Fruit fly (Drosophila melanogaster) whole organism, prepupa: Measurements from ENCODE around the gene CG44838.
A peak's percentile ranks its signal among the peaks of the same experiment; 100 is the strongest.

Source experiments
- Blimp-1 ChIP-seq: fragments of 200-800 bp; sonication (Bioruptor generic); optimal IDR thresholded peaks from 3 replicates; lab custom pipeline; 2017; ENCODE audit warnings: missing biosample characterization, missing genetic modification characterization, mild to moderate bottlenecking, moderate library complexity, missing genetic modification reagents
- CG10631 ChIP-seq: fragments of 200-800 bp; sonication (Bioruptor generic); optimal IDR thresholded peaks from 2 replicates; lab custom pipeline; 2016; ENCODE audit warnings: missing biosample characterization, missing genetic modification characterization
- CG10669 ChIP-seq: fragments of 200-800 bp; sonication (Bioruptor generic); optimal IDR thresholded peaks from 3 replicates; lab custom pipeline; 2018; ENCODE audit warnings: missing biosample characterization, mild to moderate bottlenecking, missing genetic modification characterization, moderate library complexity
- CG11294 ChIP-seq: fragments of 200-800 bp; sonication (Bioruptor generic); IDR thresholded peaks from 2 replicates; pipeline ENCODE4 v1.3.6; 2022; ENCODE audit warnings: missing biosample characterization, missing genetic modification characterization
- CG11762 ChIP-seq: fragments of 200-800 bp; sonication (Bioruptor generic); optimal IDR thresholded peaks from 3 replicates; lab custom pipeline; 2016; ENCODE audit warnings: missing biosample characterization, missing genetic modification characterization; ENCODE audit not compliant: insufficient read depth
- CG15336 ChIP-seq: fragments of 200-800 bp; sonication (Bioruptor generic); IDR thresholded peaks from 2 replicates; pipeline ENCODE4 v1.3.6; 2022; ENCODE audit warnings: missing biosample characterization, missing genetic modification characterization
- CG1621 ChIP-seq: fragments of 200-800 bp; sonication (Bioruptor generic); optimal IDR thresholded peaks from 3 replicates; lab custom pipeline; 2018; ENCODE audit warnings: missing biosample characterization, mild to moderate bottlenecking, missing genetic modification characterization
- CG16779 ChIP-seq: fragments of 200-800 bp; sonication (Bioruptor generic); optimal IDR thresholded peaks from 3 replicates; lab custom pipeline; 2017; ENCODE audit warnings: missing biosample characterization, mild to moderate bottlenecking, missing genetic modification characterization
- CG31627 ChIP-seq: fragments of 200-800 bp; sonication (Bioruptor generic); optimal IDR thresholded peaks from 3 replicates; lab custom pipeline; 2016; ENCODE audit warnings: missing biosample characterization, missing genetic modification characterization
- CG3919 ChIP-seq: fragments of 200-800 bp; sonication (Bioruptor generic); optimal IDR thresholded peaks from 3 replicates; lab custom pipeline; 2016; ENCODE audit warnings: missing biosample characterization, missing genetic modification characterization
- CG4318 ChIP-seq: fragments of 200-800 bp; sonication (Bioruptor generic); optimal IDR thresholded peaks from 3 replicates; lab custom pipeline; 2017; ENCODE audit warnings: missing biosample characterization, mild to moderate bottlenecking, missing genetic modification characterization
- CG6163 ChIP-seq: fragments of 200-800 bp; sonication (Bioruptor generic); IDR thresholded peaks from 3 replicates; pipeline ENCODE4 v1.3.6; 2022; ENCODE audit warnings: missing biosample characterization, missing genetic modification characterization
- CG6276 ChIP-seq: fragments of 200-800 bp; sonication (Bioruptor generic); optimal IDR thresholded peaks from 2 replicates; lab custom pipeline; 2017; ENCODE audit warnings: missing biosample characterization, mild to moderate bottlenecking, missing genetic modification characterization
- CG6808 ChIP-seq: fragments of 200-800 bp; sonication (Bioruptor generic); optimal IDR thresholded peaks from 3 replicates; lab custom pipeline; 2017; ENCODE audit warnings: missing biosample characterization, missing genetic modification characterization, mild to moderate bottlenecking, moderate library complexity, missing genetic modification reagents
- CG6854 ChIP-seq: fragments of 200-800 bp; sonication (Bioruptor generic); optimal IDR thresholded peaks from 2 replicates; lab custom pipeline; 2017; ENCODE audit warnings: missing biosample characterization, mild to moderate bottlenecking, missing genetic modification characterization
- CG8319 ChIP-seq: fragments of 200-800 bp; sonication (Bioruptor generic); optimal IDR thresholded peaks from 3 replicates; lab custom pipeline; 2016; ENCODE audit warnings: missing biosample characterization, missing genetic modification characterization
- CG8632 ChIP-seq: fragments of 200-800 bp; sonication (Bioruptor generic); optimal IDR thresholded peaks from 3 replicates; lab custom pipeline; 2016; ENCODE audit warnings: missing biosample characterization, missing genetic modification characterization
- Eip75B ChIP-seq: fragments of 200-800 bp; sonication (Bioruptor generic); optimal IDR thresholded peaks from 3 replicates; lab custom pipeline; 2016; ENCODE audit warnings: missing biosample characterization, missing genetic modification characterization
- Eip78C ChIP-seq: fragments of 200-800 bp; sonication (Bioruptor generic); peaks from one replicate; lab custom pipeline; 2016; ENCODE audit warnings: missing biosample characterization, missing genetic modification characterization
- Eip93F ChIP-seq: fragments of 200-800 bp; sonication (Bioruptor generic); optimal IDR thresholded peaks from 2 replicates; lab custom pipeline; 2016; ENCODE audit warnings: missing biosample characterization, mild to moderate bottlenecking, missing genetic modification characterization
- Ets96B ChIP-seq: fragments of 200-800 bp; optimal IDR thresholded peaks from 2 replicates; lab custom pipeline; 2019; ENCODE audit warnings: missing biosample characterization, mild to moderate bottlenecking, missing genetic modification characterization, moderate library complexity
- Gug ChIP-seq: fragments of 200-800 bp; sonication (Bioruptor generic); IDR thresholded peaks from 2 replicates; pipeline ENCODE4 v1.3.6; 2022; ENCODE audit warnings: missing biosample characterization, missing genetic modification characterization
- Hr39 ChIP-seq: fragments of 200-800 bp; sonication (Bioruptor generic); optimal IDR thresholded peaks from 2 replicates; lab custom pipeline; 2016; ENCODE audit warnings: missing biosample characterization, missing genetic modification characterization
- Hr4 ChIP-seq: fragments of 200-800 bp; sonication (Bioruptor generic); optimal IDR thresholded peaks from 3 replicates; lab custom pipeline; 2016; ENCODE audit warnings: missing biosample characterization, missing genetic modification characterization
- Lpt ChIP-seq: fragments of 200-800 bp; sonication (Bioruptor generic); optimal IDR thresholded peaks from 3 replicates; lab custom pipeline; 2016; ENCODE audit warnings: missing biosample characterization, missing genetic modification characterization
- Met ChIP-seq: fragments of 200-800 bp; sonication (Bioruptor generic); optimal IDR thresholded peaks from 3 replicates; lab custom pipeline; 2016; ENCODE audit warnings: missing biosample characterization, missing genetic modification characterization
- Sox102F ChIP-seq: fragments of 200-800 bp; sonication (Bioruptor generic); optimal IDR thresholded peaks from 2 replicates; lab custom pipeline; 2016; ENCODE audit warnings: missing biosample characterization, mild to moderate bottlenecking, missing genetic modification characterization
- Sox14 ChIP-seq: fragments of 200-800 bp; sonication (Bioruptor generic); optimal IDR thresholded peaks from 3 replicates; lab custom pipeline; 2016; ENCODE audit warnings: missing biosample characterization, missing genetic modification characterization
- Sox15 ChIP-seq: fragments of 200-800 bp; sonication (Bioruptor generic); optimal IDR thresholded peaks from 3 replicates; lab custom pipeline; 2016; ENCODE audit warnings: missing biosample characterization, missing genetic modification characterization
- acj6 ChIP-seq: fragments of 200-800 bp; sonication (Bioruptor generic); optimal IDR thresholded peaks from 3 replicates; lab custom pipeline; 2016; ENCODE audit warnings: missing biosample characterization, missing genetic modification characterization
- cyc ChIP-seq: fragments of 200-800 bp; sonication (Bioruptor generic); optimal IDR thresholded peaks from 3 replicates; lab custom pipeline; 2016; ENCODE audit warnings: missing biosample characterization, missing genetic modification characterization
- dac ChIP-seq: fragments of 200-800 bp; sonication (Bioruptor generic); optimal IDR thresholded peaks from 2 replicates; lab custom pipeline; 2017; ENCODE audit warnings: missing biosample characterization, mild to moderate bottlenecking, missing genetic modification characterization
- eg ChIP-seq: fragments of 200-800 bp; sonication (Bioruptor generic); IDR thresholded peaks from 3 replicates; pipeline ENCODE4 v1.3.6; 2022; ENCODE audit warnings: missing biosample characterization, missing genetic modification characterization
- fd85E ChIP-seq: fragments of 200-800 bp; sonication (Bioruptor generic); optimal IDR thresholded peaks from 3 replicates; lab custom pipeline; 2016; ENCODE audit warnings: missing biosample characterization, missing genetic modification characterization
- fkh ChIP-seq: fragments of 200-800 bp; sonication (Bioruptor generic); optimal IDR thresholded peaks from 3 replicates; lab custom pipeline; 2017; ENCODE audit warnings: missing biosample characterization, mild to moderate bottlenecking, missing genetic modification characterization, moderate library complexity
- net ChIP-seq: fragments of 200-800 bp; sonication (Bioruptor generic); optimal IDR thresholded peaks from 3 replicates; lab custom pipeline; 2016; ENCODE audit warnings: missing biosample characterization, missing genetic modification characterization
- salr ChIP-seq, 2 experiments: fragments of 200-800 bp; sonication (Bioruptor generic); optimal IDR thresholded peaks; 3 replicates each; lab custom pipeline; 2016 to 2018; ENCODE audit warnings: missing biosample characterization in 2 of 2, missing genetic modification characterization in 2 of 2, mild to moderate bottlenecking in 1 of 2
- spab ChIP-seq: fragments of 200-800 bp; sonication (Bioruptor generic); optimal IDR thresholded peaks from 2 replicates; lab custom pipeline; 2017; ENCODE audit warnings: missing biosample characterization, mild to moderate bottlenecking, missing genetic modification characterization, missing genetic modification reagents
- ss ChIP-seq, 2 experiments: fragments of 200-800 bp; sonication (Bioruptor generic); optimal IDR thresholded peaks; 2 replicates in 1 of 2; 3 replicates in 1 of 2; lab custom pipeline; 2017 to 2018; ENCODE audit warnings: mild to moderate bottlenecking in 2 of 2, missing biosample characterization in 2 of 2, missing genetic modification characterization in 2 of 2, moderate library complexity in 1 of 2
- svp ChIP-seq: fragments of 200-800 bp; sonication (Bioruptor generic); peaks from one replicate; lab custom pipeline; 2016; ENCODE audit warnings: missing biosample characterization, missing genetic modification characterization
- topi ChIP-seq: fragments of 200-800 bp; sonication (Bioruptor generic); optimal IDR thresholded peaks from 3 replicates; lab custom pipeline; 2016; ENCODE audit warnings: missing biosample characterization, missing genetic modification characterization
- vri ChIP-seq: fragments of 200-800 bp; sonication (Bioruptor generic); optimal IDR thresholded peaks from 3 replicates; lab custom pipeline; 2016; ENCODE audit warnings: missing biosample characterization, mild to moderate bottlenecking, missing genetic modification characterization

Gene CG44838

DNA sequence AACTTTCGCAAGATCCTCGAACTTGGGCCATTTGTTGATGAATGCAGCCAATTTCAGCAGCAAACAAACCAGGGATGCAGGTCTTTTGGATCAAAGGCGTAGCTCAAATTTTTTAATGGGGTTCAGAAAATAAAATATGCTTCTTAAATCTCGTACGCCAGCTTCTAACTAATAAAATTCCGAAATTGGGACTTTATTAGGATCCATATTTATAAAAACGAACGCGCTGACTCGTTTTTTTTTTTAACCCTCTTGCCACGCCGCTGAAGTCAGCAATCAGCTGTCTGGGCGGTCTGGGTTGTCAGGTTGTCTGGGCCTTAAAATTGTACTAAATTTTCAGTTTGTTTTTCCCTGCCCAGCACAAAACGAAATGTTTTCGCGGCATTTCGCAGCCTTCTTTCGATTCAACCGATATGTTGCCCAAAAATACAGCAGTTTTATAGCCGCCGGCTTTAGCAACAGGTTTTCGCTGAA is 3.2 kb upstream of the CG44838 start, which contains the start of gene CG3437 (continued):
- TF ChIP-seq CG6276 (GFP tag; lab: Kevin White, UChicago) (peak; percentile 100), Blimp-1 (peak; percentile 97), CG6163 (GFP tag; lab: Robert Waterston, UW) (peak; percentile 100), vri (GFP tag; lab: Kevin White, UChicago) (peak; percentile 99), Ets96B (tag; lab: Kevin White, UChicago) (peak; percentile 98), CG1621 (tag; lab: Kevin White, UChicago) (peak; percentile 99), CG8632 (peak; percentile 99), CG11762 (GFP tag; lab: Kevin White, UChicago) (peak; percentile 99), svp (GFP tag; lab: Kevin White, UChicago) (peak; percentile 100), Sox14 (GFP tag; lab: Kevin White, UChicago) (peak; percentile 100), Sox102F (GFP tag; lab: Kevin White, UChicago) (peak; percentile 99), CG10631 (peak; percentile 99), CG4318 (GFP tag; lab: Kevin White, UChicago) (peak; percentile 99), CG31627 (GFP tag; lab: Kevin White, UChicago) (peak; percentile 99), eg (GFP tag; lab: Robert Waterston, UW) (peak; percentile 100), CG11294 (GFP tag; lab: Robert Waterston, UW) (peak; percentile 99), CG6854 (GFP tag; lab: Kevin White, UChicago) (peak; percentile 99), fd85E (GFP tag; lab: Kevin White, UChicago) (peak; percentile 96), Gug (GFP tag; lab: Robert Waterston, UW) (peak; percentile 100), Eip75B (GFP tag; lab: Kevin White, UChicago) (peak; percentile 100), salr (GFP tag; optimal IDR thresholded peaks at IDR 0.05; lab: Kevin White, UChicago) (peak; percentile 99), CG6808 (GFP tag; lab: Kevin White, UChicago) (peak; percentile 99), CG15336 (GFP tag; lab: Robert Waterston, UW) (peak; percentile 100), Met (peak; percentile 99)
- TF ChIP-seq, all 60 proteins: peak for 60

DNA sequence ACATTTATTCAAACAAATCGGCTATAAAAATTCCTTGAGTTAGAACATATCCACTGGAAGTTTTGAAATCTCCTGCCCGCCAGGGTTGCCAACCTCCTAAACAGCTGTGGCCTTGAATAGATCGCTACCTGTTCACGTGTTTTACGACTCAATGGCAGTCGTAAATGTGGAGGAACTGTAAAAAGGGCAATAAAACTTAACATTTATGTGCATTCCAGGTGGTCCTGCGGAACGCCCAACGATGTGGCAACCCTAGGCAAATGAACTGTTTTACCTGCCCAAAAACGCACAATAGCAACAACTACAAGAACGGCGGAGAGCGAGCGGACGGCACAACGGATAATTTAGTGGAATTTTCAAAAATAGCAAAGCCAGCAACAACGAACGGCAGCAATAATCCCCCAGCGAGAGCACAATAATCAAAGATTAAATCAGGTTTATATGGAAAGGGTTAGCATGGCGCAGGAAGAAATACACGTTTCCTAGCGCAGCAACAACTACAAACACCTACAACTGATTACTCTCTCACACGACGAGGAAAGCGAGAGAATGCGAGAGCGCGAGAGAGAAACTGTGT is 908 bp downstream of the CG44838 start:
- TF ChIP-seq CG1621 (tag; lab: Kevin White, UChicago): peak; percentile 47
- TF ChIP-seq CG11294 (GFP tag; lab: Robert Waterston, UW): peak; percentile 36; the same call in 1 of the 2 replicates
- TF ChIP-seq CG31627 (GFP tag; lab: Kevin White, UChicago): peak; percentile 7
- TF ChIP-seq Eip78C (GFP tag; lab: Kevin White, UChicago): no peak
- TF ChIP-seq eg (GFP tag; lab: Robert Waterston, UW): peak; percentile 62
- peak; percentile 27 for TF ChIP-seq Ets96B (tag; lab: Kevin White, UChicago)
- no peak for TF ChIP-seq CG8319 (GFP tag; lab: Kevin White, UChicago)
- peak; percentile 23 for TF ChIP-seq CG10669
- peak; percentile 6; the same call in 1 of the 2 replicates for TF ChIP-seq CG15336 (GFP tag; lab: Robert Waterston, UW)
- TF ChIP-seq CG3919: no peak
- peak in 1 of 2 experiments; percentile 7 for TF ChIP-seq salr (GFP tag; optimal IDR thresholded peaks at IDR 0.05; lab: Kevin White, UChicago)
- TF ChIP-seq spab: no peak
- peak; percentile 50 for TF ChIP-seq Hr39
- TF ChIP-seq Sox14 (GFP tag; lab: Kevin White, UChicago): peak; percentile 4
- TF ChIP-seq CG6163 (GFP tag; lab: Robert Waterston, UW): peak; percentile 43; the same call in 1 of the 3 replicates
- no peak for TF ChIP-seq fkh (GFP tag; lab: Kevin White, UChicago)

DNA sequence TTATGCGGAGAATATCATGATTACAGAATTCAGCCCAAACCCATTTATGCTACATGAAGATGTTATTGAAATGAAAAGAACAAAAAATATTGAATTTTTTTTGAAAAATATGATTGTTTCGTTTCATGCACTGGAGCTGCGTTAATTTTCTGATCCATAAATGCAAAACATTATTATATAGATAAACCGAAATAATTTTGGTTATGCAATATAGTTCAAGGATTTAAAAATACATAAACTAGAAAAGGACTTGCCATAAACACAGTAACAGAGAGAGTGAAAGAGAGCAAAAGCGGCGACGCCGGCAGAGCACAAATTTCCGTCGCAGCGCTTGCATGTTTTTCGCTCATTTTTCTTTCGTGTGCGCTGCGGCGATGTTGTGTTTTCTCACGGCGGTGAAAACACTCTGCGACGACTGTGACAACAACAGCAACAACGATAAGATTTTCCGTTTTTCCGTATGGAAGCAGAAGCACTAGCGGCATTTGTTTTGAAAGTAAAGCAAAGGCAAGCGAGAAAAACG is 1.5 kb downstream of the CG44838 start:
- TF ChIP-seq CG6854 (GFP tag; lab: Kevin White, UChicago): peak; percentile 85
- TF ChIP-seq Eip93F (GFP tag; lab: Kevin White, UChicago): peak; percentile 76
- TF ChIP-seq Lpt: peak; percentile 92
- TF ChIP-seq topi (GFP tag; lab: Kevin White, UChicago): peak; percentile 89
- TF ChIP-seq Ets96B (tag; lab: Kevin White, UChicago): peak; percentile 92
- peak; percentile 87 for TF ChIP-seq acj6 (GFP tag; lab: Kevin White, UChicago)
- TF ChIP-seq CG6808 (GFP tag; lab: Kevin White, UChicago): peak; percentile 83
- peak; percentile 95 for TF ChIP-seq CG15336 (GFP tag; lab: Robert Waterston, UW)
- TF ChIP-seq dac (GFP tag; lab: Kevin White, UChicago): peak; percentile 89
- TF ChIP-seq CG11294 (GFP tag; lab: Robert Waterston, UW): peak; percentile 78
- peak; percentile 97 for TF ChIP-seq CG6276 (GFP tag; lab: Kevin White, UChicago)
- TF ChIP-seq Hr4: peak; percentile 96
- peak; percentile 66 to 84 for TF ChIP-seq ss (GFP tag; optimal IDR thresholded peaks at IDR 0.05; lab: Kevin White, UChicago)
- TF ChIP-seq Sox102F (GFP tag; lab: Kevin White, UChicago): peak; percentile 89
- TF ChIP-seq Sox15 (GFP tag; lab: Kevin White, UChicago): peak; percentile 56
- peak; percentile 90 for TF ChIP-seq Met
- peak; percentile 83 for TF ChIP-seq fd85E (GFP tag; lab: Kevin White, UChicago)
- peak; percentile 90 for TF ChIP-seq eg (GFP tag; lab: Robert Waterston, UW)
- TF ChIP-seq CG8632: peak; percentile 83
- peak; percentile 80 for TF ChIP-seq cyc (GFP tag; lab: Kevin White, UChicago)
- peak; percentile 90 for TF ChIP-seq CG16779
- peak; percentile 89 for TF ChIP-seq CG3919
- peak; percentile 29 for TF ChIP-seq fkh (GFP tag; lab: Kevin White, UChicago)
- TF ChIP-seq net (GFP tag; lab: Kevin White, UChicago): peak; percentile 91
